Worm (Caenorhabditis elegans) whole organism, L3 larva: ENCODE measurements around the gene Y38H6C.13.

Experiments used
- ama-1 ChIP-seq: fragments of 150-350 bp; optimal IDR thresholded peaks from 2 replicates; lab custom pipeline; 2018
- ceh-16 ChIP-seq: sonication (generic microtip); optimal IDR thresholded peaks from 2 replicates; lab custom pipeline; 2017; ENCODE audit warnings: missing biosample characterization, missing genetic modification characterization
- ceh-82 ChIP-seq: fragments of 150-350 bp; optimal IDR thresholded peaks from 2 replicates; lab custom pipeline; 2014; ENCODE audit warnings: missing biosample characterization, missing genetic modification characterization
- fos-1 ChIP-seq: fragments of 150-350 bp; optimal IDR thresholded peaks from 2 replicates; lab custom pipeline; 2014; ENCODE audit warnings: missing biosample characterization, missing genetic modification characterization
- nhr-23 ChIP-seq: fragments of 150-350 bp; optimal IDR thresholded peaks from 2 replicates; lab custom pipeline; 2014; ENCODE audit warnings: missing biosample characterization, missing genetic modification reagents, missing genetic modification characterization
- skn-1 ChIP-seq: fragments of 150-350 bp; optimal IDR thresholded peaks from 2 replicates; lab custom pipeline; 2014; ENCODE audit warnings: missing biosample characterization, missing genetic modification characterization
- snpc-4 ChIP-seq: fragments of 150-350 bp; optimal IDR thresholded peaks from 2 replicates; lab custom pipeline; 2014; ENCODE audit warnings: missing biosample characterization, missing genetic modification characterization
- unc-39 ChIP-seq: sonication (generic microtip); optimal IDR thresholded peaks from 4 replicates; lab custom pipeline; 2017; ENCODE audit warnings: missing biosample characterization, missing genetic modification characterization
- zag-1 ChIP-seq: fragments of 150-350 bp; optimal IDR thresholded peaks from 2 replicates; lab custom pipeline; 2014; ENCODE audit warnings: missing biosample characterization, missing genetic modification characterization
- ztf-4 ChIP-seq: fragments of 150-350 bp; optimal IDR thresholded peaks from 2 replicates; lab custom pipeline; 2014; ENCODE audit warnings: missing biosample characterization, missing genetic modification characterization

DNA sequence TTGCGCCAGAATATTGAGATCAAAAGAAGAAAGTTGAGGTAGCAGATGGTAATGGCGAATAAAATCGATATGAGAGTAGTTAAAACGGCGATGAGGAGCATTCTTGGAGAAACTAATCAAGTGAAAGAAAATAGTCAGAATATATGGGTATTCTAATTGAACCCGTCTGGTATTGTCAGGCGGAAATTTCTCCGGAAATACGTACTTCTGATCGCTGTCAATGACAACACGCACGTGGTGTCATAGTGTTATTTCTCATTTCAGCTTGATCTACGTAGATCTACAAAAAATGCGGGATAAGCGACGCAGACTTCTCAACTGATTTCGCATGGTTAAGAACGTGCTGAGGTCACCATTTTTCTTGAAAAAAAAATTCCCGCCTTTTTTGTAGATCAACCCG is 35.2 kb upstream of the Y38H6C.13 start, which contains the start of gene srbc-79:
- TF ChIP-seq nhr-23 (tag; lab: Kevin White, UChicago) (no peak), ceh-82 (no peak), snpc-4 (no peak), fos-1 (tag; lab: Kevin White, UChicago) (no peak), ceh-16 (tag; lab: Kevin White, UChicago) (no peak), zag-1 (tag; lab: Kevin White, UChicago) (no peak), ama-1 (lab: Kevin White, UChicago) (no peak), skn-1 (tag; lab: Kevin White, UChicago) (no peak), unc-39 (tag; lab: Kevin White, UChicago) (no peak), ztf-4 (tag; lab: Kevin White, UChicago) (no peak)
